Fruit fly (Drosophila melanogaster) whole organism: ENCODE results near the gene CG12448.

Experiments
- EcR ChIP-seq, 2 experiments: fragments of >200 bp; optimal IDR thresholded peaks; 2 replicates each; lab custom pipeline; 2017; ENCODE audit warnings: missing biosample characterization in 2 of 2, missing genetic modification characterization in 2 of 2, missing genetic modification reagents in 2 of 2
- pan ChIP-seq: fragments of >200 bp; optimal IDR thresholded peaks from 2 replicates; lab custom pipeline; 2017
- psq ChIP-seq: fragments of >200 bp; optimal IDR thresholded peaks from 2 replicates; lab custom pipeline; 2017
- usp ChIP-seq: fragments of >200 bp; optimal IDR thresholded peaks from 2 replicates; lab custom pipeline; 2017; ENCODE audit warnings: missing biosample characterization, missing genetic modification characterization, mixed read lengths

DNA sequence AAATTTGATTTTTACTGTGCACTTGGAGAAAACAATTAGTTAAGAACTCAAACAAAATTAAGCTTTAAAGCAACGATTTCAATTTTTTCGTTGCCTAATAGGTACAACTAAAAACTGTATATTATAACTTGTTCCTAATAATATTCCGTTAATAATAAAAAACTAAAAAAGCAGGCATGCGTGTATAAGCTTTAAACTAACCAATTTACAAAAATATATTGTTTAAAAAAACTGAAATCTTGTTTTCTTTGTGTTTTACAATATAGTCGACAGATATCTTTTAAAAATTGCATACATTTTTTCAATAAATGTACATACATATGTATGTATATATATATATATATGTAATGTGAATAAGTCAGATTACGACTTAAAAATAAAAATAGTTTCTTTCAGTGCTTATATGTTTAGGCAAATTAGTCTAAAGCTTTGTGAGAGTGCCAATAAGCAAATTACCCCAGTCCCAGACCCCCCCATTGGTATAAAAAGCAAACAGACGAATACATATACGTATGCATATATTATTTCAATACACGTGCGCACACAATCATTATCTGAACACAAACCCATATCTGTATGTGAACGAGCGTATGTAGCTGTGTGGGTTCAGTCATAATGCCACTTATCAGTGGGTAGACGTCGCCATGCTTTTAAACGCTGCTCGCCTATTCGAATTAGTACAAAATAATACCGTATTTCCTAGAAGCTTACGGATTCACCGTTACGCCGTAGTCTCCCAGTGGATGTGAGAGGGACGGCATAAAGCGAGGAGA, 28.2 kb upstream of the CG12448 start:
- TF ChIP-seq pan (lab: Kevin White, UChicago) = no peak
- no peak for TF ChIP-seq psq (lab: Kevin White, UChicago)
- TF ChIP-seq EcR (GFP tag; optimal IDR thresholded peaks at IDR 0.05; lab: Kevin White, UChicago) = peak in 1 of 2 experiments; percentile 20
- no peak for TF ChIP-seq usp (GFP tag; lab: Kevin White, UChicago)
